Fruit fly (Drosophila melanogaster) whole organism, wandering third instar larva: Measurements from ENCODE around the gene ey.

Experiments used
- Hr78 ChIP-seq: fragments of >200 bp; optimal IDR thresholded peaks from 2 replicates; lab custom pipeline; 2017; ENCODE audit warnings: missing biosample characterization, missing genetic modification characterization
- N ChIP-seq: fragments of >200 bp; optimal IDR thresholded peaks from 2 replicates; lab custom pipeline; 2018; ENCODE audit warnings: missing biosample characterization, missing external identifiers, missing genetic modification characterization
- Vsx2 ChIP-seq: fragments of 200-300, 225-300 bp; sonication (Bioruptor generic); optimal IDR thresholded peaks from 2 replicates; lab custom pipeline; 2018; ENCODE audit warnings: missing biosample characterization, missing genetic modification characterization; ENCODE audit not compliant: partially characterized antibody
- fru ChIP-seq: fragments of 200-800 bp; sonication (Bioruptor generic); optimal IDR thresholded peaks from 3 replicates; lab custom pipeline; 2016; ENCODE audit warnings: missing biosample characterization, mild to moderate bottlenecking, missing genetic modification characterization
- psq ChIP-seq: fragments of 200-800 bp; sonication (Bioruptor generic); optimal IDR thresholded peaks from 3 replicates; lab custom pipeline; 2017; ENCODE audit warnings: missing biosample characterization, mild to moderate bottlenecking, missing genetic modification characterization, moderate library complexity
- usp ChIP-seq: fragments of >200 bp; optimal IDR thresholded peaks from 2 replicates; lab custom pipeline; 2017; ENCODE audit warnings: missing biosample characterization, missing genetic modification characterization

DNA sequence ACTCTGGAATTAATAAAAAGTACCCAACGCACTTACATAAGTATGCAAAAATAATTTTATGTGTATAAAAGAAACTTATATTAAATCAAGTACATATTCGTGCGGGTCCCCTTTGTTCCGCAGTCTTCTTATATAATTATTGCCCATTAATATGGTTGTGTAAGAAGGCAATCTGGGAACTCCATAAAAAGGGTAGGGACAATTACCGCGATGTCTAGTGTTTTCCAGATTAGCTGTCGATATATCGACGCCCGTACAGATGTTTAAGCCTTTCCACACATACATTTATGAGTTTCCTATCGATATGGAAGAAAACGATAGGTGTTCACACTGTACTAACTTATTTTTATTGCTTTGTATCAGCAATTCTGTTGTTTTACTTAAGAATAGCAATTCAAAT lies 851 bp upstream of the ey start:
- TF ChIP-seq Vsx2 (GFP tag; lab: Kevin White, UChicago) (peak; percentile 96), usp (no peak), N (GFP tag; lab: Kevin White, UChicago) (peak; percentile 47), Hr78 (GFP tag; lab: Kevin White, UChicago) (no peak), psq (GFP tag; lab: Kevin White, UChicago) (no peak), fru (GFP tag; lab: Kevin White, UChicago) (peak; percentile 31)
